Fruit fly (Drosophila melanogaster) S2 (cell line): ENCODE results near the gene CG7606.

ENCODE experiments used
- CG8478 ChIP-seq: fragments of >200 bp; optimal IDR thresholded peaks from 2 replicates; lab custom pipeline; 2018
- CTCF ChIP-seq, 2 experiments: fragments of >200 bp; optimal IDR thresholded peaks; 2 replicates each; lab custom pipeline; 2018

- TF ChIP-seq CG8478 (lab: Kevin White, UChicago) (no peak), CTCF (optimal IDR thresholded peaks at IDR 0.05; lab: Kevin White, UChicago) (no peak)
Measured at dm6 chr3R:17549985-17550384, 46.4 kb upstream of the CG7606 start.
